Worm (Caenorhabditis elegans) whole organism, L2 larva: ENCODE data around the gene C55A6.10.

Experiments used
- C34F6.9 ChIP-seq: fragments of 150-350 bp; optimal IDR thresholded peaks from 2 replicates; lab custom pipeline; 2014; ENCODE audit warnings: missing biosample characterization, missing genetic modification characterization
- R02D3.7 ChIP-seq: fragments of 150-350 bp; optimal IDR thresholded peaks from 2 replicates; lab custom pipeline; 2014; ENCODE audit warnings: missing biosample characterization, missing genetic modification characterization
- Y55F3AM.14 ChIP-seq: fragments of 200-800 bp; sonication (Bioruptor generic); optimal IDR thresholded peaks from 2 replicates; lab custom pipeline; 2018; ENCODE audit warnings: mild to moderate bottlenecking, missing genetic modification characterization, missing compliant biosample characterization
- ZK546.5 ChIP-seq: sonication (generic microtip); optimal IDR thresholded peaks from 2 replicates; lab custom pipeline; 2017; ENCODE audit warnings: missing biosample characterization, missing genetic modification characterization
- alr-1 ChIP-seq: fragments of 150-350 bp; optimal IDR thresholded peaks from 2 replicates; lab custom pipeline; 2014; ENCODE audit warnings: missing biosample characterization, missing genetic modification characterization
- aly-2 ChIP-seq: fragments of 150-350 bp; optimal IDR thresholded peaks from 2 replicates; lab custom pipeline; 2014; ENCODE audit warnings: missing biosample characterization, missing genetic modification characterization
- ama-1 ChIP-seq: fragments of 150-350 bp; optimal IDR thresholded peaks from 2 replicates; lab custom pipeline; 2018; ENCODE audit warnings: inconsistent platforms
- blmp-1 ChIP-seq: sonication (generic microtip); optimal IDR thresholded peaks from 2 replicates; lab custom pipeline; 2017; ENCODE audit warnings: missing genetic modification characterization, mild to moderate bottlenecking, missing compliant biosample characterization, antibody characterized with exemption, moderate library complexity; ENCODE audit not compliant: insufficient read depth
- crh-2 ChIP-seq: sonication (generic microtip); optimal IDR thresholded peaks from 2 replicates; lab custom pipeline; 2017; ENCODE audit warnings: missing biosample characterization, missing genetic modification characterization
- dmd-4 ChIP-seq: sonication (generic microtip); optimal IDR thresholded peaks from 2 replicates; lab custom pipeline; 2017; ENCODE audit warnings: missing biosample characterization, missing genetic modification characterization
- egl-27 ChIP-seq: sonication (generic microtip); optimal IDR thresholded peaks from 3 replicates; lab custom pipeline; 2017; ENCODE audit warnings: missing biosample characterization, missing genetic modification reagents, missing genetic modification characterization
- elt-1 ChIP-seq: fragments of 150-350 bp; optimal IDR thresholded peaks from 2 replicates; lab custom pipeline; 2014; ENCODE audit warnings: missing biosample characterization, missing genetic modification characterization
- fos-1 ChIP-seq: fragments of 150-350 bp; optimal IDR thresholded peaks from 2 replicates; lab custom pipeline; 2014; ENCODE audit warnings: missing biosample characterization, missing genetic modification characterization
- gmeb-1 ChIP-seq: fragments of 150-350 bp; optimal IDR thresholded peaks from 2 replicates; lab custom pipeline; 2014; ENCODE audit warnings: missing biosample characterization, missing genetic modification characterization
- lin-11 ChIP-seq: fragments of 150-350 bp; sonication (generic microtip); optimal IDR thresholded peaks from 2 replicates; lab custom pipeline; 2014; ENCODE audit warnings: missing biosample characterization, missing genetic modification characterization, inconsistent platforms, mixed read lengths
- lin-39 ChIP-seq: fragments of 150-350 bp; optimal IDR thresholded peaks from 2 replicates; lab custom pipeline; 2014; ENCODE audit warnings: missing biosample characterization, missing genetic modification reagents, missing genetic modification characterization
- lsy-2 ChIP-seq, 2 experiments: fragments of 150-350 bp in 1 of 2; sonication (generic microtip) in 1 of 2; optimal IDR thresholded peaks; 2 replicates each; lab custom pipeline; 2014 to 2017; ENCODE audit warnings: missing biosample characterization in 2 of 2, missing genetic modification characterization in 2 of 2
- mab-5 ChIP-seq: fragments of 150-350 bp; optimal IDR thresholded peaks from 2 replicates; lab custom pipeline; 2014; ENCODE audit warnings: missing biosample characterization, missing genetic modification characterization
- mbf-1 ChIP-seq: sonication (generic microtip); optimal IDR thresholded peaks from 2 replicates; lab custom pipeline; 2017; ENCODE audit warnings: missing biosample characterization, missing genetic modification characterization
- mdl-1 ChIP-seq, 2 experiments: fragments of 150-350 bp in 1 of 2; sonication (generic microtip) in 1 of 2; optimal IDR thresholded peaks; 2 replicates each; lab custom pipeline; 2017; ENCODE audit warnings: missing biosample characterization in 2 of 2, missing genetic modification characterization in 2 of 2
- nhr-11 ChIP-seq: fragments of 150-350 bp; optimal IDR thresholded peaks from 2 replicates; lab custom pipeline; 2014; ENCODE audit warnings: missing biosample characterization, missing genetic modification characterization
- nhr-21 ChIP-seq: fragments of 150-350 bp; optimal IDR thresholded peaks from 2 replicates; lab custom pipeline; 2014; ENCODE audit warnings: missing biosample characterization, missing genetic modification characterization
- nhr-23 ChIP-seq: fragments of 150-350 bp; optimal IDR thresholded peaks from 2 replicates; lab custom pipeline; 2014; ENCODE audit warnings: missing biosample characterization, missing genetic modification reagents, missing genetic modification characterization
- nhr-237 ChIP-seq: fragments of 150-350 bp; optimal IDR thresholded peaks from 2 replicates; lab custom pipeline; 2014; ENCODE audit warnings: missing biosample characterization, missing genetic modification characterization
- nhr-25 ChIP-seq: fragments of 150-350 bp; sonication (generic microtip); optimal IDR thresholded peaks from 3 replicates; lab custom pipeline; 2014; ENCODE audit warnings: missing biosample characterization, missing genetic modification characterization
- nhr-6 ChIP-seq: fragments of 150-350 bp; optimal IDR thresholded peaks from 2 replicates; lab custom pipeline; 2014; ENCODE audit warnings: missing biosample characterization, missing genetic modification characterization
- peb-1 ChIP-seq: fragments of 150-350 bp; optimal IDR thresholded peaks from 2 replicates; lab custom pipeline; 2014; ENCODE audit warnings: missing biosample characterization, missing genetic modification characterization
- sma-3 ChIP-seq: sonication (generic microtip); optimal IDR thresholded peaks from 2 replicates; lab custom pipeline; 2016; ENCODE audit warnings: missing genetic modification reagents, missing genetic modification characterization, missing compliant biosample characterization
- sma-9 ChIP-seq, 2 experiments: fragments of 150-350 bp in 1 of 2; sonication (generic microtip) in 1 of 2; optimal IDR thresholded peaks; 2 replicates each; lab custom pipeline; 2014 to 2016; ENCODE audit warnings: missing genetic modification characterization in 2 of 2, mild to moderate bottlenecking in 1 of 2, missing biosample characterization in 1 of 2, missing compliant biosample characterization in 1 of 2, missing genetic modification reagents in 1 of 2, moderate library complexity in 1 of 2
- snpc-4 ChIP-seq: fragments of 150-350 bp; optimal IDR thresholded peaks from 2 replicates; lab custom pipeline; 2014; ENCODE audit warnings: missing biosample characterization, missing genetic modification characterization
- unc-39 ChIP-seq: fragments of 150-350 bp; optimal IDR thresholded peaks from 2 replicates; lab custom pipeline; 2014; ENCODE audit warnings: missing biosample characterization, missing genetic modification characterization
- unc-55 ChIP-seq: fragments of 150-350 bp; sonication (generic microtip); optimal IDR thresholded peaks from 3 replicates; lab custom pipeline; 2014; ENCODE audit warnings: missing biosample characterization, missing genetic modification reagents, missing genetic modification characterization
- unc-62 ChIP-seq: fragments of 150-350 bp; optimal IDR thresholded peaks from 2 replicates; lab custom pipeline; 2014; ENCODE audit warnings: missing biosample characterization, missing genetic modification reagents, missing genetic modification characterization
- zag-1 ChIP-seq: fragments of 150-350 bp; optimal IDR thresholded peaks from 2 replicates; lab custom pipeline; 2014; ENCODE audit warnings: missing biosample characterization, missing genetic modification characterization
- ztf-11 ChIP-seq: sonication (generic microtip); optimal IDR thresholded peaks from 2 replicates; lab custom pipeline; 2017; ENCODE audit warnings: missing biosample characterization, missing genetic modification characterization
- ztf-4 ChIP-seq: fragments of 150-350 bp; optimal IDR thresholded peaks from 2 replicates; lab custom pipeline; 2014; ENCODE audit warnings: missing biosample characterization, missing genetic modification characterization

The C55A6.10 gene

DNA sequence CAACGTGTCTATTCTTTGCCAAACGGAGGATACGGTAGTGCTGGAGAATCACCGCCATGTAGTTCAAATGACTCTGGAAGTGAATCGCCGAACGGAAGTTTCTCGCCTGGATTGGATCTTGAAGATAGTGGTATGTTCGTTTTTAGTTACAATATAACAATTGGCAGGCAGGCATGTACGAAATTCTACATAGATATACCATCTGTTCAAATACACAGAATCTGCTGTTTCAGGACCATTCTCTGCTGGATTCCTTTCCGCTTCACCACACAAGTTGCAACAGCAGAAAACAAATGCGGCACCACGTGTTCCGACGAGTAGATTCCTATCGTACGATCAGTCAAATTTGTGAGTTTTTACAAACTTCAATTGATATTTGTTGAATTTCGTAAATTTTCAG, 34.4 kb downstream of the C55A6.10 start:
- TF ChIP-seq unc-62, result no peak
- TF ChIP-seq sma-9 (GFP tag; optimal IDR thresholded peaks at IDR 0.05; lab: Kevin White, UChicago), result no peak
- no peak for TF ChIP-seq sma-9 (tag; optimal IDR thresholded peaks at IDR 0.05; lab: Kevin White, UChicago)
- no peak for TF ChIP-seq mdl-1 (tag; optimal IDR thresholded peaks at IDR 0.05; lab: Kevin White, UChicago)
- no peak for TF ChIP-seq ama-1 (lab: Kevin White, UChicago)
- TF ChIP-seq nhr-237 (tag; lab: Kevin White, UChicago), result no peak
- no peak for TF ChIP-seq unc-55 (GFP tag; lab: Kevin White, UChicago)
- TF ChIP-seq lin-39 (tag; lab: Kevin White, UChicago), result no peak
- no peak for TF ChIP-seq egl-27 (tag; lab: Kevin White, UChicago)
- TF ChIP-seq nhr-6 (tag; lab: Kevin White, UChicago), result no peak
- TF ChIP-seq fos-1 (tag; lab: Kevin White, UChicago), result no peak

DNA sequence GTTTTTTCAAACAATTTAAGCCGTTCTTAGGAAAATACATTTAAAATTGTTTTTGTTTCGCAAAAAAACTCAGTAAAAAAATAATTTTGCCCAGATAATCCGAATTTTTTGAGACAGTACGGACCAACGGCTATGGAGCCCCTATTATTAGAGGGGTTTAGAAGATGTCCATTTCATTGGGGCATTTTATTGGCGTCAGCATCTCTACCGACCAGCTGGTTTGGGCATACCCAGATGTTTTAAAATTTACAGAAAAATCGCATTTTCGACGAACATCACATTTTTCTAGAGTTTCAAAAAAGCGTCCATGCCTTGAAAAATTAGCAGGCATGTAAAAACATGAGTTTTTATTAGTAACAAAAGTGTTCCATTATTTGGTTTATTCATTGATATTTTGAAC, 36.1 kb downstream of the C55A6.10 start:
- TF ChIP-seq ztf-11 (tag; lab: Kevin White, UChicago) (no peak), peb-1 (tag; lab: Kevin White, UChicago) (no peak), C34F6.9 (tag; lab: Kevin White, UChicago) (no peak), alr-1 (tag; lab: Kevin White, UChicago) (no peak), lin-39 (tag; lab: Kevin White, UChicago) (no peak), nhr-23 (no peak), dmd-4 (tag; lab: Kevin White, UChicago) (no peak), gmeb-1 (tag; lab: Kevin White, UChicago) (no peak), sma-9 (GFP tag; optimal IDR thresholded peaks at IDR 0.05; lab: Kevin White, UChicago) (no peak), sma-9 (tag; optimal IDR thresholded peaks at IDR 0.05; lab: Kevin White, UChicago) (no peak), snpc-4 (no peak), mbf-1 (tag; lab: Kevin White, UChicago) (no peak), nhr-6 (tag; lab: Kevin White, UChicago) (no peak), mab-5 (tag; lab: Kevin White, UChicago) (no peak), ama-1 (lab: Kevin White, UChicago) (no peak), nhr-11 (tag; lab: Kevin White, UChicago) (no peak), nhr-21 (tag; lab: Kevin White, UChicago) (no peak), sma-3 (no peak), lsy-2 (tag; optimal IDR thresholded peaks at IDR 0.05; lab: Kevin White, UChicago) (no peak)

- no peak for TF ChIP-seq ZK546.5 (tag; lab: Kevin White, UChicago)
- peak; percentile 23 for TF ChIP-seq fos-1 (tag; lab: Kevin White, UChicago)
- TF ChIP-seq ztf-4 (tag; lab: Kevin White, UChicago), result no peak
- peak; percentile 32 for TF ChIP-seq crh-2 (tag; lab: Kevin White, UChicago)
- peak; percentile 65 for TF ChIP-seq blmp-1 (tag; lab: Kevin White, UChicago)
- TF ChIP-seq nhr-25 (tag; lab: Kevin White, UChicago), result peak; percentile 86
- peak; percentile 54 for TF ChIP-seq sma-3
- TF ChIP-seq unc-39 (tag; lab: Kevin White, UChicago), result no peak
- peak; percentile 54 for TF ChIP-seq sma-9 (GFP tag; optimal IDR thresholded peaks at IDR 0.05; lab: Kevin White, UChicago)
- TF ChIP-seq sma-9 (tag; optimal IDR thresholded peaks at IDR 0.05; lab: Kevin White, UChicago), result no peak
Measured at ce11 chrV:11543564-11543963, 38.4 kb downstream of the C55A6.10 start, which contains the start of gene F38B7.2. F38B7.2 (plus strand) TSS chrV:11543963.

ce11 chrV:11545227-11545626, 40.1 kb downstream of the C55A6.10 start, which contains the start of gene F38B7.10:
F38B7.10 (plus strand) TSS chrV:11545527.
- TF ChIP-seq alr-1 (tag; lab: Kevin White, UChicago), result no peak
- TF ChIP-seq, all 48 proteins: peak for 0

- TF ChIP-seq unc-39 (tag; lab: Kevin White, UChicago) (no peak), gmeb-1 (tag; lab: Kevin White, UChicago) (no peak), elt-1 (tag; lab: Kevin White, UChicago) (no peak), R02D3.7 (tag; lab: Kevin White, UChicago) (no peak), aly-2 (tag; lab: Kevin White, UChicago) (no peak), alr-1 (tag; lab: Kevin White, UChicago) (no peak), peb-1 (tag; lab: Kevin White, UChicago) (no peak), lin-11 (tag; lab: Kevin White, UChicago) (no peak), zag-1 (tag; lab: Kevin White, UChicago) (no peak), mab-5 (tag; lab: Kevin White, UChicago) (no peak), Y55F3AM.14 (GFP tag; lab: Kevin White, UChicago) (no peak), nhr-23 (no peak), ZK546.5 (tag; lab: Kevin White, UChicago) (no peak), fos-1 (tag; lab: Kevin White, UChicago) (no peak), nhr-6 (tag; lab: Kevin White, UChicago) (no peak), nhr-21 (tag; lab: Kevin White, UChicago) (no peak), nhr-25 (tag; lab: Kevin White, UChicago) (no peak)
Measured at ce11 chrV:11546795-11547194, 41.6 kb downstream of the C55A6.10 start, which contains the start of gene F38B7.11. F38B7.11 (plus strand) TSS chrV:11547095.
